Worm (Caenorhabditis elegans) whole organism, L1 larva: ENCODE results near the gene C34D10.1.

ENCODE experiments used
- C34B4.2 ChIP-seq: sonication (generic microtip); optimal IDR thresholded peaks from 2 replicates; lab custom pipeline; 2017; ENCODE audit warnings: mild to moderate bottlenecking, missing genetic modification characterization, missing compliant biosample characterization
- aha-1 ChIP-seq: fragments of 150-350 bp; optimal IDR thresholded peaks from 2 replicates; lab custom pipeline; 2014; ENCODE audit warnings: missing biosample characterization, missing genetic modification characterization
- alr-1 ChIP-seq: fragments of 200-800 bp; sonication (Bioruptor generic); optimal IDR thresholded peaks from 2 replicates; lab custom pipeline; 2018; ENCODE audit warnings: borderline replicate concordance, mild to moderate bottlenecking, missing genetic modification characterization, missing compliant biosample characterization
- ama-1 ChIP-seq: fragments of 150-350 bp; optimal IDR thresholded peaks from 2 replicates; lab custom pipeline; 2014
- blmp-1 ChIP-seq: fragments of 150-350 bp; optimal IDR thresholded peaks from 2 replicates; lab custom pipeline; 2014; ENCODE audit warnings: missing biosample characterization, missing genetic modification characterization
- ceh-8 ChIP-seq: fragments of 200-800 bp; sonication (Bioruptor generic); optimal IDR thresholded peaks from 2 replicates; lab custom pipeline; 2018; ENCODE audit warnings: mild to moderate bottlenecking, missing genetic modification characterization, moderate library complexity, missing compliant biosample characterization
- ceh-88 ChIP-seq: fragments of 200-800 bp; sonication (Bioruptor generic); IDR thresholded peaks from 2 replicates; pipeline ENCODE4 v1.3.6; 2022; ENCODE audit warnings: missing genetic modification characterization, missing compliant biosample characterization
- ceh-90 ChIP-seq: sonication (generic microtip); optimal IDR thresholded peaks from 2 replicates; lab custom pipeline; 2016; ENCODE audit warnings: missing genetic modification characterization, missing compliant biosample characterization
- ces-1 ChIP-seq: fragments of 150-350 bp; optimal IDR thresholded peaks from 2 replicates; lab custom pipeline; 2014; ENCODE audit warnings: missing biosample characterization, missing genetic modification reagents, missing genetic modification characterization
- efl-1 ChIP-seq, 4 experiments: fragments of 150-350 bp; optimal IDR thresholded peaks in 3 of 4; peaks in 1 of 4; 1 replicate in 1 of 4; 2 replicates in 3 of 4; lab custom pipeline; 2014; ENCODE audit warnings: missing biosample characterization in 2 of 4, missing genetic modification characterization in 2 of 4, missing genetic modification reagents in 2 of 4
- elt-3 ChIP-seq, 6 experiments: fragments of 150-350 bp in 1 of 6; sonication (generic microtip); optimal IDR thresholded peaks; 2 replicates each; lab custom pipeline; 2017 to 2018; ENCODE audit warnings: missing biosample characterization in 6 of 6, missing genetic modification characterization in 6 of 6, inconsistent platforms in 1 of 6
- fkh-8 ChIP-seq: sonication (generic microtip); optimal IDR thresholded peaks from 2 replicates; lab custom pipeline; 2016; ENCODE audit warnings: mild to moderate bottlenecking, missing genetic modification characterization, missing compliant biosample characterization
- hlh-4 ChIP-seq: sonication (generic microtip); optimal IDR thresholded peaks from 2 replicates; lab custom pipeline; 2016; ENCODE audit warnings: mild to moderate bottlenecking, missing genetic modification characterization, missing compliant biosample characterization
- hpl-2 ChIP-seq: fragments of 150-350 bp; optimal IDR thresholded peaks from 2 replicates; lab custom pipeline; 2014; ENCODE audit warnings: missing biosample characterization, missing genetic modification reagents, missing genetic modification characterization
- irx-1 ChIP-seq: sonication (generic microtip); optimal IDR thresholded peaks from 2 replicates; lab custom pipeline; 2016; ENCODE audit warnings: missing genetic modification characterization, missing compliant biosample characterization
- jun-1 ChIP-seq: fragments of 150-350 bp; optimal IDR thresholded peaks from 2 replicates; lab custom pipeline; 2014; ENCODE audit warnings: missing biosample characterization, missing genetic modification reagents, missing genetic modification characterization
- lin-35 ChIP-seq, 2 experiments: fragments of 150-350 bp; optimal IDR thresholded peaks; 2 replicates each; lab custom pipeline; 2014; ENCODE audit warnings: missing biosample characterization in 2 of 2, missing genetic modification characterization in 2 of 2, missing genetic modification reagents in 2 of 2
- lir-3 ChIP-seq: sonication (generic microtip); optimal IDR thresholded peaks from 2 replicates; lab custom pipeline; 2016; ENCODE audit warnings: mild to moderate bottlenecking, missing genetic modification characterization, moderate library complexity, missing compliant biosample characterization; ENCODE audit not compliant: poor library complexity
- mef-2 ChIP-seq: fragments of 150-350 bp; optimal IDR thresholded peaks from 2 replicates; lab custom pipeline; 2014; ENCODE audit warnings: missing biosample characterization, missing genetic modification characterization
- nhr-20 ChIP-seq: sonication (generic microtip); optimal IDR thresholded peaks from 2 replicates; lab custom pipeline; 2016; ENCODE audit warnings: mild to moderate bottlenecking, missing genetic modification characterization, missing compliant biosample characterization
- nhr-28 ChIP-seq: fragments of 150-350 bp; optimal IDR thresholded peaks from 2 replicates; lab custom pipeline; 2014; ENCODE audit warnings: missing biosample characterization, missing genetic modification characterization
- nhr-47 ChIP-seq: sonication (generic microtip); optimal IDR thresholded peaks from 2 replicates; lab custom pipeline; 2016; ENCODE audit warnings: mild to moderate bottlenecking, missing genetic modification characterization, moderate library complexity, missing compliant biosample characterization
- nhr-71 ChIP-seq: sonication (generic microtip); optimal IDR thresholded peaks from 2 replicates; lab custom pipeline; 2016; ENCODE audit warnings: mild to moderate bottlenecking, missing genetic modification characterization, moderate library complexity, missing compliant biosample characterization
- nhr-84 ChIP-seq: sonication (generic microtip); optimal IDR thresholded peaks from 2 replicates; lab custom pipeline; 2017; ENCODE audit warnings: missing biosample characterization, missing genetic modification characterization
- tbx-2 ChIP-seq: sonication (generic microtip); optimal IDR thresholded peaks from 2 replicates; lab custom pipeline; 2016; ENCODE audit warnings: missing genetic modification characterization, missing compliant biosample characterization
- unc-62 ChIP-seq: fragments of 150-350 bp; optimal IDR thresholded peaks from 2 replicates; lab custom pipeline; 2014; ENCODE audit warnings: missing biosample characterization, missing genetic modification reagents, missing genetic modification characterization
- unc-86 ChIP-seq: sonication (generic microtip); optimal IDR thresholded peaks from 2 replicates; lab custom pipeline; 2016; ENCODE audit warnings: missing genetic modification characterization, missing compliant biosample characterization
- unc-98 ChIP-seq: fragments of 200-800 bp; sonication (Bioruptor generic); IDR thresholded peaks from 2 replicates; pipeline ENCODE4 v1.3.6; 2022; ENCODE audit warnings: missing genetic modification characterization, missing compliant biosample characterization
- vab-15 ChIP-seq: sonication (generic microtip); optimal IDR thresholded peaks from 2 replicates; lab custom pipeline; 2017; ENCODE audit warnings: missing genotype, mild to moderate bottlenecking, missing genetic modification characterization, missing compliant biosample characterization
- xbp-1 ChIP-seq: sonication (generic microtip); optimal IDR thresholded peaks from 2 replicates; lab custom pipeline; 2016; ENCODE audit warnings: missing genetic modification characterization, missing compliant biosample characterization
- ztf-4 ChIP-seq: fragments of 150-350 bp; optimal IDR thresholded peaks from 2 replicates; lab custom pipeline; 2014; ENCODE audit warnings: missing biosample characterization, missing genetic modification characterization

Gene C34D10.1

ce11 chrX:7986892-7987291 lies 42.4 kb upstream of the C34D10.1 start (continued):
- no peak for TF ChIP-seq ceh-90 (tag; lab: Kevin White, UChicago)
- TF ChIP-seq unc-62 (GFP tag; lab: Kevin White, UChicago): no peak
- TF ChIP-seq elt-3 (tag; optimal IDR thresholded peaks at IDR 0.05; lab: Kevin White, UChicago): peak in 5 of 6 experiments; percentile 72 to 97 (median 92)
- no peak for TF ChIP-seq aha-1
- peak; percentile 50 for TF ChIP-seq irx-1 (tag; lab: Kevin White, UChicago)
- TF ChIP-seq unc-98: no peak
- no peak for TF ChIP-seq fkh-8 (tag; lab: Kevin White, UChicago)
- TF ChIP-seq nhr-28 (tag; lab: Kevin White, UChicago): no peak
- TF ChIP-seq tbx-2 (tag; lab: Kevin White, UChicago): peak; percentile 71
- peak; percentile 74 for TF ChIP-seq nhr-47 (tag; lab: Kevin White, UChicago)
- TF ChIP-seq alr-1 (tag; lab: Kevin White, UChicago): no peak
- TF ChIP-seq vab-15 (tag; lab: Kevin White, UChicago): no peak
- TF ChIP-seq hpl-2 (GFP tag; lab: Kevin White, UChicago): no peak
- TF ChIP-seq ztf-4 (tag; lab: Kevin White, UChicago): no peak
- TF ChIP-seq nhr-20: peak; percentile 94

ce11 chrX:7988457-7988856 lies 40.8 kb upstream of the C34D10.1 start:
- TF ChIP-seq efl-1 (optimal IDR thresholded peaks at IDR 0.05; lab: Kevin White, UChicago): no peak
- peak in 1 of 2 experiments; percentile 49 for TF ChIP-seq efl-1 (GFP tag; optimal IDR thresholded peaks at IDR 0.05 in 1 of 2; lab: Kevin White, UChicago)
- TF ChIP-seq ces-1 (GFP tag; lab: Kevin White, UChicago): no peak

- TF ChIP-seq unc-86 (tag; lab: Kevin White, UChicago) (no peak), C34B4.2 (tag; lab: Kevin White, UChicago) (no peak), unc-62 (GFP tag; lab: Kevin White, UChicago) (no peak), ama-1 (lab: Kevin White, UChicago) (peak; percentile 24), xbp-1 (tag; lab: Kevin White, UChicago) (no peak), nhr-71 (tag; lab: Kevin White, UChicago) (no peak), ceh-8 (GFP tag; lab: Kevin White, UChicago) (no peak), lir-3 (tag; lab: Kevin White, UChicago) (no peak), hlh-4 (no peak)
These were observed 40.1 kb upstream of the C34D10.1 start for ce11 chrX:7989155-7989554.

DNA sequence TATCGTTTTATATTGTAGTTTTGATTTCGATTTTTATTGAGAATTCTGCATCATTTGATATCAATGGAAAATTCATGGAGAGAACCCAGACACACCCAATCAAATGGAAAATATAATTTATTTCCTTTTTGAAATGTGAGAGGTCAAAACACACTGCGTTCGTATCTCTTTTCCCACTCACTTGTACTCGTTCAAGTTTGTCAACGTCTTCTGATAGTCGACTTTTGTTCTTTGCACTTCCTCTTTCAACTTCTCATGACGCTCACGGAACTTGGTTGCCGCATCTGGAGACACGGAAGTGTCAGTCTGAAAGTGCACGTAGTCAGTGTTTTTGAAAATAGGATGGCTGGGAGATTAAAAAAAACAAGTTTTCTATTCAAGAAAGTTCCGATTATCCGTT lies 39.0 kb upstream of the C34D10.1 start:
- TF ChIP-seq nhr-71 (tag; lab: Kevin White, UChicago): peak; percentile 46
- TF ChIP-seq blmp-1: peak; percentile 54
- TF ChIP-seq tbx-2 (tag; lab: Kevin White, UChicago): peak; percentile 60
- TF ChIP-seq nhr-84 (tag; lab: Kevin White, UChicago): no peak

DNA sequence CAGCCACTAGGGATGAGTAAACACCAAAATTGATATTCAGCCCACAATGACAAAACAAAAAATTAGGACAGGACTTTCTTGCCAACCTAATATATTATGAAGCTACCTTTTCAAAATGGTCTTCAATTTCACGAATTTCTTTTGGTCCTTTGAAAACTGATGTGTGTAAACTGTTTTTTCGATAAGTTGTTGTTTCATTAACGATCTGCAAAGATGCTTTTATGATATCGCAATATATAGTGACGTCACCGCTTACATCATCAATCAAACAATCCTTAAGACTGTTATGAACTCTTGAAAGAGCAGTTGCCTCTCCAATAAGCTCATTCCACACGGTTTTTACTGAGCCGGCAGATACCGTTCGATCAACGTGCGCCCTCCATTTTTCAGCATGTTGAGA lies 37.2 kb upstream of the C34D10.1 start:
- no peak for TF ChIP-seq irx-1 (tag; lab: Kevin White, UChicago)
- no peak for TF ChIP-seq efl-1 (optimal IDR thresholded peaks at IDR 0.05; lab: Kevin White, UChicago)
- peak in 1 of 2 experiments; percentile 33 for TF ChIP-seq efl-1 (GFP tag; optimal IDR thresholded peaks at IDR 0.05 in 1 of 2; lab: Kevin White, UChicago)

DNA sequence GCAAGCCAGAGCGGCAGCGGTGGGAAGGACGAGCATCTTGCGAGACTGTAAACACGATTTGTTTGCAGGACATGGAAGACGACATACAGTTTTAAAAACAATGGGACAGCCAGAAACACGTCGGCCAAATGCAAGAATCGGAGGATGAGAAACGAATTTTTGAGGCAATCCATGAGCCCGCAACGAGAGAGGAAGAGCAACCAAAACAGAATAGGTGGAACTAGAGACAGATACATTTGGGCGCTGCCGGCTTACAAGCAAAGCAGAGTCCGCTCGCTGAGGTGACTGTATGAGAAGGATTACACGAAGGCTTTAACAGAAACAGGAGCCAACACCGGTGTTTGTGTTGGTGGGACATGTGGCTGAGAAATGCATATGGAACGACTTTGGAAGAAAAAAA lies 34.8 kb upstream of the C34D10.1 start:
- TF ChIP-seq ceh-88 (GFP tag; lab: Robert Waterston, UW) (no peak), jun-1 (tag; lab: Kevin White, UChicago) (no peak), mef-2 (tag; lab: Kevin White, UChicago) (no peak), lin-35 (GFP tag; optimal IDR thresholded peaks at IDR 0.05; lab: Kevin White, UChicago) (no peak)
